Worm (Caenorhabditis elegans): ENCODE results near the gene F49C5.10.

Gene F49C5.10

ce11 chrII:12546413-12546812, at the start of gene F49C5.10, which contains the start of gene F49C5.5:
Gene F49C5.10 (plus strand): TSS chrII:12546756.
Gene F49C5.5 (minus strand): TSS chrII:12546513.
- no peak for TF ChIP-seq ztf-29 (GFP tag; IDR thresholded peaks at IDR 0.05)
- no peak for TF ChIP-seq cog-1 (tag; optimal IDR thresholded peaks at IDR 0.05)
- no peak for TF ChIP-seq T22C8.4 (GFP tag; IDR thresholded peaks at IDR 0.05)
- TF ChIP-seq tab-1 (GFP tag; IDR thresholded peaks at IDR 0.05) = no peak
- TF ChIP-seq flt-1 (GFP tag; IDR thresholded peaks at IDR 0.05) = no peak

ce11 chrII:12496981-12497380, 49.6 kb upstream of the F49C5.10 start, which contains the start of gene T21B4.3:
Gene T21B4.3 (minus strand): TSS chrII:12497081.
- no peak for TF ChIP-seq klf-2 (GFP tag; conservative IDR thresholded peaks at IDR 0.05)
- no peak for TF ChIP-seq flt-1 (GFP tag; IDR thresholded peaks at IDR 0.05)
- no peak for TF ChIP-seq T22C8.4 (GFP tag; IDR thresholded peaks at IDR 0.05)
- TF ChIP-seq ref-1 (GFP tag; conservative IDR thresholded peaks at IDR 0.05) = no peak
- TF ChIP-seq ztf-29 (GFP tag; IDR thresholded peaks at IDR 0.05) = no peak
- TF ChIP-seq cog-1 (tag; optimal IDR thresholded peaks at IDR 0.05) = no peak
- TF ChIP-seq tab-1 (GFP tag; IDR thresholded peaks at IDR 0.05) = no peak
- TF ChIP-seq med-1 (GFP tag; optimal IDR thresholded peaks at IDR 0.05; ENCODE audit: insufficient read depth) = no peak
- TF ChIP-seq ztf-23 (GFP tag; IDR thresholded peaks at IDR 0.05) = no peak

ce11 chrII:12499969-12500368, 46.6 kb upstream of the F49C5.10 start:
- TF ChIP-seq med-1 (GFP tag; optimal IDR thresholded peaks at IDR 0.05; ENCODE audit: insufficient read depth) (no peak), cog-1 (tag; optimal IDR thresholded peaks at IDR 0.05) (no peak), flt-1 (GFP tag; IDR thresholded peaks at IDR 0.05) (no peak), ztf-23 (GFP tag; IDR thresholded peaks at IDR 0.05) (no peak), tab-1 (GFP tag; IDR thresholded peaks at IDR 0.05) (no peak), ref-1 (GFP tag; conservative IDR thresholded peaks at IDR 0.05) (no peak), T22C8.4 (GFP tag; IDR thresholded peaks at IDR 0.05) (no peak), klf-2 (GFP tag; conservative IDR thresholded peaks at IDR 0.05) (no peak), ztf-29 (GFP tag; IDR thresholded peaks at IDR 0.05) (no peak)

ce11 chrII:12502784-12503183, 43.8 kb upstream of the F49C5.10 start, which contains the start of gene ador-1:
Gene ador-1 (minus strand): TSS chrII:12502884.
- no peak for TF ChIP-seq med-1 (GFP tag; optimal IDR thresholded peaks at IDR 0.05; ENCODE audit: insufficient read depth)
- TF ChIP-seq ztf-29 (GFP tag; IDR thresholded peaks at IDR 0.05) = no peak
- no peak for TF ChIP-seq cog-1 (tag; optimal IDR thresholded peaks at IDR 0.05)
- no peak for TF ChIP-seq klf-2 (GFP tag; conservative IDR thresholded peaks at IDR 0.05)

- no peak for TF ChIP-seq flt-1 (GFP tag; IDR thresholded peaks at IDR 0.05)
- no peak for TF ChIP-seq klf-2 (GFP tag; conservative IDR thresholded peaks at IDR 0.05)
- no peak for TF ChIP-seq tab-1 (GFP tag; IDR thresholded peaks at IDR 0.05)
- no peak for TF ChIP-seq cog-1 (tag; optimal IDR thresholded peaks at IDR 0.05)
- TF ChIP-seq T22C8.4 (GFP tag; IDR thresholded peaks at IDR 0.05) = no peak
- no peak for TF ChIP-seq ref-1 (GFP tag; conservative IDR thresholded peaks at IDR 0.05)
- TF ChIP-seq ztf-23 (GFP tag; IDR thresholded peaks at IDR 0.05) = no peak
- TF ChIP-seq med-1 (GFP tag; optimal IDR thresholded peaks at IDR 0.05; ENCODE audit: insufficient read depth) = no peak
- TF ChIP-seq ztf-29 (GFP tag; IDR thresholded peaks at IDR 0.05) = no peak
These were observed 40.0 kb upstream of the F49C5.10 start for ce11 chrII:12506511-12506910.

ce11 chrII:12507038-12507437, 39.5 kb upstream of the F49C5.10 start, which contains the start of gene srh-68:
Gene srh-68 (plus strand): TSS chrII:12507338.
- TF ChIP-seq ztf-29 (GFP tag; IDR thresholded peaks at IDR 0.05) (no peak), med-1 (GFP tag; optimal IDR thresholded peaks at IDR 0.05; ENCODE audit: insufficient read depth) (no peak), flt-1 (GFP tag; IDR thresholded peaks at IDR 0.05) (no peak), ztf-23 (GFP tag; IDR thresholded peaks at IDR 0.05) (no peak), cog-1 (tag; optimal IDR thresholded peaks at IDR 0.05) (no peak), T22C8.4 (GFP tag; IDR thresholded peaks at IDR 0.05) (no peak), ref-1 (GFP tag; conservative IDR thresholded peaks at IDR 0.05) (no peak), klf-2 (GFP tag; conservative IDR thresholded peaks at IDR 0.05) (no peak), tab-1 (GFP tag; IDR thresholded peaks at IDR 0.05) (no peak)

- TF ChIP-seq tab-1 (GFP tag; IDR thresholded peaks at IDR 0.05) (no peak), med-1 (GFP tag; optimal IDR thresholded peaks at IDR 0.05; ENCODE audit: insufficient read depth) (no peak), flt-1 (GFP tag; IDR thresholded peaks at IDR 0.05) (no peak), T22C8.4 (GFP tag; IDR thresholded peaks at IDR 0.05) (no peak), ref-1 (GFP tag; conservative IDR thresholded peaks at IDR 0.05) (no peak)
These were observed 37.9 kb upstream of the F49C5.10 start, which contains the start of gene srh-67 for ce11 chrII:12508650-12509049. Gene srh-67 (plus strand): TSS chrII:12508950.

ce11 chrII:12511866-12512265, 34.7 kb upstream of the F49C5.10 start, which contains the start of gene srh-73:
Gene srh-73 (plus strand): TSS chrII:12512166.
- no peak for TF ChIP-seq flt-1 (GFP tag; IDR thresholded peaks at IDR 0.05)
- TF ChIP-seq T22C8.4 (GFP tag; IDR thresholded peaks at IDR 0.05) = no peak
- no peak for TF ChIP-seq ztf-29 (GFP tag; IDR thresholded peaks at IDR 0.05)
- no peak for TF ChIP-seq cog-1 (tag; optimal IDR thresholded peaks at IDR 0.05)
- no peak for TF ChIP-seq tab-1 (GFP tag; IDR thresholded peaks at IDR 0.05)
- TF ChIP-seq med-1 (GFP tag; optimal IDR thresholded peaks at IDR 0.05; ENCODE audit: insufficient read depth) = no peak
- TF ChIP-seq ztf-23 (GFP tag; IDR thresholded peaks at IDR 0.05) = no peak
- no peak for TF ChIP-seq ref-1 (GFP tag; conservative IDR thresholded peaks at IDR 0.05)
- TF ChIP-seq klf-2 (GFP tag; conservative IDR thresholded peaks at IDR 0.05) = no peak

ce11 chrII:12514620-12515019, 31.9 kb upstream of the F49C5.10 start, which contains the start of gene srh-69:
Gene srh-69 (minus strand): TSS chrII:12514720.
- no peak for TF ChIP-seq klf-2 (GFP tag; conservative IDR thresholded peaks at IDR 0.05)
- no peak for TF ChIP-seq tab-1 (GFP tag; IDR thresholded peaks at IDR 0.05)
- no peak for TF ChIP-seq med-1 (GFP tag; optimal IDR thresholded peaks at IDR 0.05; ENCODE audit: insufficient read depth)
- TF ChIP-seq ztf-29 (GFP tag; IDR thresholded peaks at IDR 0.05) = no peak
- TF ChIP-seq ref-1 (GFP tag; conservative IDR thresholded peaks at IDR 0.05) = no peak
- TF ChIP-seq cog-1 (tag; optimal IDR thresholded peaks at IDR 0.05) = no peak
- TF ChIP-seq T22C8.4 (GFP tag; IDR thresholded peaks at IDR 0.05) = no peak
- no peak for TF ChIP-seq ztf-23 (GFP tag; IDR thresholded peaks at IDR 0.05)
- no peak for TF ChIP-seq flt-1 (GFP tag; IDR thresholded peaks at IDR 0.05)

- no peak for TF ChIP-seq med-1 (GFP tag; optimal IDR thresholded peaks at IDR 0.05; ENCODE audit: insufficient read depth)
- no peak for TF ChIP-seq ztf-29 (GFP tag; IDR thresholded peaks at IDR 0.05)
- no peak for TF ChIP-seq cog-1 (tag; optimal IDR thresholded peaks at IDR 0.05)
- no peak for TF ChIP-seq T22C8.4 (GFP tag; IDR thresholded peaks at IDR 0.05)
- TF ChIP-seq ref-1 (GFP tag; conservative IDR thresholded peaks at IDR 0.05) = no peak
These were observed 30.2 kb upstream of the F49C5.10 start, which contains the start of gene srh-61 for ce11 chrII:12516313-12516712. Gene srh-61 (minus strand): TSS chrII:12516413.

All from whole organism, midembryonic.